Worm (Caenorhabditis elegans) whole organism, late embryonic: ENCODE results near the gene vps-35.
A peak's percentile ranks its signal among the peaks of the same experiment; 100 is the strongest.

Experiments used
- C08G9.2 ChIP-seq: sonication (generic microtip); optimal IDR thresholded peaks from 2 replicates; lab custom pipeline; 2016; ENCODE audit warnings: mild to moderate bottlenecking, missing genetic modification characterization, moderate library complexity, missing compliant biosample characterization
- C38D4.7 ChIP-seq: fragments of 200-800 bp; sonication (Bioruptor generic); optimal IDR thresholded peaks from 2 replicates; lab custom pipeline; 2018; ENCODE audit warnings: mild to moderate bottlenecking, missing genetic modification characterization, moderate library complexity, missing compliant biosample characterization
- K02D7.2 ChIP-seq: sonication (generic microtip); optimal IDR thresholded peaks from 2 replicates; lab custom pipeline; 2017; ENCODE audit warnings: mild to moderate bottlenecking, missing genetic modification characterization, missing compliant biosample characterization
- ama-1 ChIP-seq: fragments of 150-350 bp; optimal IDR thresholded peaks from 2 replicates; lab custom pipeline; 2014
- ceh-14 ChIP-seq: sonication (generic microtip); optimal IDR thresholded peaks from 2 replicates; lab custom pipeline; 2016; ENCODE audit warnings: missing genotype, missing genetic modification characterization, missing compliant biosample characterization
- ceh-18 ChIP-seq: sonication (generic microtip); optimal IDR thresholded peaks from 2 replicates; lab custom pipeline; 2016; ENCODE audit warnings: missing genetic modification characterization, missing compliant biosample characterization
- ceh-24 ChIP-seq: sonication (generic microtip); optimal IDR thresholded peaks from 2 replicates; lab custom pipeline; 2016; ENCODE audit warnings: mild to moderate bottlenecking, missing genetic modification characterization, missing compliant biosample characterization
- ceh-30 ChIP-seq: fragments of 150-350 bp; optimal IDR thresholded peaks from 2 replicates; lab custom pipeline; 2014; ENCODE audit warnings: missing biosample characterization, missing genetic modification characterization
- ceh-31 ChIP-seq: sonication (generic microtip); optimal IDR thresholded peaks from 2 replicates; lab custom pipeline; 2016; ENCODE audit warnings: missing genetic modification characterization, missing compliant biosample characterization
- ceh-45 ChIP-seq: fragments of 200-800 bp; sonication (Bioruptor generic); IDR thresholded peaks from 2 replicates; pipeline ENCODE4 v1.3.6; 2022; ENCODE audit warnings: missing genetic modification reagents, missing genetic modification characterization, missing compliant biosample characterization
- ceh-48 ChIP-seq: sonication (generic microtip); optimal IDR thresholded peaks from 2 replicates; lab custom pipeline; 2016; ENCODE audit warnings: missing genetic modification characterization, inconsistent platforms, missing compliant biosample characterization
- ceh-6 ChIP-seq: fragments of 200-800 bp; sonication (Bioruptor generic); optimal IDR thresholded peaks from 2 replicates; lab custom pipeline; 2018; ENCODE audit warnings: mild to moderate bottlenecking, missing genetic modification characterization, missing compliant biosample characterization
- ceh-9 ChIP-seq: sonication (generic microtip); optimal IDR thresholded peaks from 2 replicates; lab custom pipeline; 2016; ENCODE audit warnings: mild to moderate bottlenecking, missing genetic modification characterization, inconsistent platforms, missing compliant biosample characterization
- dve-1 ChIP-seq: sonication (generic microtip); optimal IDR thresholded peaks from 2 replicates; lab custom pipeline; 2017; ENCODE audit warnings: antibody characterized with exemption, mild to moderate bottlenecking, missing genetic modification characterization, missing compliant biosample characterization
- elt-2 ChIP-seq: sonication (generic microtip); optimal IDR thresholded peaks from 2 replicates; lab custom pipeline; 2016; ENCODE audit warnings: missing genetic modification reagents, missing genetic modification characterization, missing compliant biosample characterization
- fkh-10 ChIP-seq: fragments of 150-350 bp; optimal IDR thresholded peaks from 2 replicates; lab custom pipeline; 2014; ENCODE audit warnings: missing biosample characterization, missing genetic modification reagents, missing genetic modification characterization
- fkh-6 ChIP-seq: sonication (generic microtip); optimal IDR thresholded peaks from 2 replicates; lab custom pipeline; 2016; ENCODE audit warnings: missing genetic modification characterization, missing compliant biosample characterization
- hlh-15 ChIP-seq: sonication (generic microtip); optimal IDR thresholded peaks from 2 replicates; lab custom pipeline; 2016; ENCODE audit warnings: missing genetic modification characterization, missing compliant biosample characterization
- hlh-30 ChIP-seq: sonication (generic microtip); optimal IDR thresholded peaks from 2 replicates; lab custom pipeline; 2017; ENCODE audit warnings: antibody characterized with exemption, missing genetic modification characterization, missing compliant biosample characterization; ENCODE audit not compliant: insufficient read depth
- nfya-1 ChIP-seq: sonication (generic microtip); optimal IDR thresholded peaks from 2 replicates; lab custom pipeline; 2017; ENCODE audit warnings: missing genetic modification characterization, mild to moderate bottlenecking, missing compliant biosample characterization, antibody characterized with exemption, moderate library complexity
- nhr-11 ChIP-seq: fragments of 150-350 bp; optimal IDR thresholded peaks from 2 replicates; lab custom pipeline; 2014; ENCODE audit warnings: missing biosample characterization, missing genetic modification characterization
- pag-3 ChIP-seq: sonication (generic microtip); optimal IDR thresholded peaks from 2 replicates; lab custom pipeline; 2016; ENCODE audit warnings: missing compliant biosample characterization, missing genetic modification characterization, borderline replicate concordance
- pat-9 ChIP-seq: fragments of 200-800 bp; sonication (Bioruptor generic); optimal IDR thresholded peaks from 2 replicates; lab custom pipeline; 2018; ENCODE audit warnings: mild to moderate bottlenecking, missing genetic modification characterization, moderate library complexity, missing compliant biosample characterization
- pha-4 ChIP-seq: fragments of 150-350 bp; optimal IDR thresholded peaks from 2 replicates; lab custom pipeline; 2018; ENCODE audit warnings: missing biosample characterization, missing genetic modification reagents, missing genetic modification characterization
- pqm-1 ChIP-seq: sonication (generic microtip); optimal IDR thresholded peaks from 2 replicates; lab custom pipeline; 2016; ENCODE audit warnings: missing genetic modification characterization, missing compliant biosample characterization
- pros-1 ChIP-seq: fragments of 150-350 bp; optimal IDR thresholded peaks from 2 replicates; lab custom pipeline; 2014; ENCODE audit warnings: missing biosample characterization, missing genetic modification reagents, missing genetic modification characterization
- ref-2 ChIP-seq: sonication (generic microtip); optimal IDR thresholded peaks from 2 replicates; lab custom pipeline; 2016; ENCODE audit warnings: missing genetic modification characterization, missing compliant biosample characterization
- sox-4 ChIP-seq: sonication (generic microtip); optimal IDR thresholded peaks from 2 replicates; lab custom pipeline; 2017; ENCODE audit warnings: mild to moderate bottlenecking, missing genetic modification characterization, inconsistent platforms, missing compliant biosample characterization
- tbx-2 ChIP-seq: sonication (generic microtip); optimal IDR thresholded peaks from 2 replicates; lab custom pipeline; 2016; ENCODE audit warnings: missing genetic modification characterization, missing compliant biosample characterization
- ttx-3 ChIP-seq: sonication (generic microtip); optimal IDR thresholded peaks from 2 replicates; lab custom pipeline; 2016; ENCODE audit warnings: missing genetic modification reagents, missing genetic modification characterization, missing compliant biosample characterization
- unc-3 ChIP-seq, 2 experiments: fragments of 200-800 bp in 1 of 2; sonication (Bioruptor generic) in 1 of 2; sonication (generic microtip) in 1 of 2; conservative IDR thresholded peaks in 1 of 2; optimal IDR thresholded peaks in 1 of 2; 2 replicates each; pipeline versions ENCODE4 v1.3.6 to Lab custom; 2016 to 2022; ENCODE audit warnings: missing compliant biosample characterization in 2 of 2, missing genetic modification characterization in 2 of 2, missing genetic modification reagents in 1 of 2
- zip-5 ChIP-seq: sonication (generic microtip); optimal IDR thresholded peaks from 2 replicates; lab custom pipeline; 2016; ENCODE audit warnings: missing genetic modification characterization, missing compliant biosample characterization

vps-35 gene

ce11 chrII:5918149-5918697 is 10.6 kb downstream of the vps-35 start, which contains the start of gene ptp-2 (continued):
- TF ChIP-seq ceh-18 (no peak), hlh-30 (tag; lab: Kevin White, UChicago) (peak; percentile 41), sox-4 (tag; lab: Kevin White, UChicago) (no peak), pat-9 (tag; lab: Kevin White, UChicago) (no peak), nhr-11 (no peak), ttx-3 (no peak), dve-1 (tag; lab: Kevin White, UChicago) (no peak), ceh-6 (GFP tag; lab: Kevin White, UChicago) (no peak), C08G9.2 (tag; lab: Kevin White, UChicago) (no peak), pros-1 (tag; lab: Kevin White, UChicago) (no peak), unc-3 (GFP tag; conservative IDR thresholded peaks at IDR 0.05; lab: Robert Waterston, UW) (0 out of 2 replicates have a peak, but pooled peaks have one; percentile 8), unc-3 (tag; optimal IDR thresholded peaks at IDR 0.05; lab: Kevin White, UChicago) (no peak), pqm-1 (tag; lab: Kevin White, UChicago) (no peak), pha-4 (no peak), fkh-6 (no peak), ceh-30 (no peak)

DNA sequence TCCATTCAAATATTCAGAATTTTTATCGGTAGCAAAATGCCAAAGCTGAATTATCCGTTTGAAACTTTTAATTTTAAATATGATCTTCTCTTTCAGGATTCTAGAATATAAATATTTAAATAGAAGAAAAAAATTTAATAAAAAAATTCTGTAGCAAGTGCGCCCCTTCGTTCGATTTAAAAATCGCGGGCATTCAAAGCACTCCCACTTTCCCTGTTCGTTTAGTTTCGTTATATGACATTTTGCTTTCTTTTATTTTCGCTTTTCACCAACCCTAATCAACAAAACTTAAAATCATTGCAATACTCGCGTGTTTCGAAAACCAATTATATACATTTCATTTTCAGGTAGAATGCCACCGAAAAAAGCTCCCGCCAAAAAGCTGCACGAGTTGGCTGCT is 14.0 kb downstream of the vps-35 start, which contains the start of gene vrk-1:
TSS of gene vrk-1 (plus strand) at position 348 of the 400 bp plus-strand sequence.
- TF ChIP-seq ceh-14 (tag; lab: Kevin White, UChicago) (no peak), ceh-30 (no peak), hlh-15 (tag; lab: Kevin White, UChicago) (no peak), ceh-45 (GFP tag; lab: Robert Waterston, UW) (no peak), fkh-6 (no peak), sox-4 (tag; lab: Kevin White, UChicago) (no peak), fkh-10 (GFP tag; lab: Kevin White, UChicago) (no peak), hlh-30 (tag; lab: Kevin White, UChicago) (no peak), ceh-9 (tag; lab: Kevin White, UChicago) (no peak), nfya-1 (no peak)

DNA sequence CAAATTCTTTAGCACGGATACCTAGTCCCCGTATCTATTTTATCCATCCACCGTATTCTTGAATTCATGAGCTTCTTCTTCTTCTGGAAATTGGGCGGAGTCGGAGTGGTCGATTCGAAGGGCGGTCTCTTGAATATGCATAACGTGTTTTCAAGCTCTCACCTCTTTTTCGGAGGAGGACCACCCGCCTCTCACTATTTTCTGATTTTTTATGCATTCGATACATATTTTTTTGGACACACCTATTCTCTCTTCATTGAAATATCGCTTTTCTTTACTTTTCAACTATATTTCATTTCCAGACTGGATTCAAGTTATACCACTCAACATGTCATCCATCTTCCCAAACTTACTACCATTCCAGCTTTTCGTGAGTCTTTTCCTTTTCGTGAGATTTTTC is 20.9 kb downstream of the vps-35 start, which contains the start of gene egl-44:
TSS of gene egl-44 (plus strand) at position 301 of the 400 bp plus-strand sequence.
- TF ChIP-seq zip-5 (tag; lab: Kevin White, UChicago) (no peak), pag-3 (tag; lab: Kevin White, UChicago) (no peak), K02D7.2 (tag; lab: Kevin White, UChicago) (no peak), ama-1 (lab: Kevin White, UChicago) (no peak), C38D4.7 (GFP tag; lab: Kevin White, UChicago) (no peak)
- TF ChIP-seq, all 69 proteins: peak for 0

ce11 chrII:5930095-5930653 is 22.6 kb downstream of the vps-35 start:
- TF ChIP-seq tbx-2 (no peak), elt-2 (tag; lab: Kevin White, UChicago) (peak; percentile 39)

DNA sequence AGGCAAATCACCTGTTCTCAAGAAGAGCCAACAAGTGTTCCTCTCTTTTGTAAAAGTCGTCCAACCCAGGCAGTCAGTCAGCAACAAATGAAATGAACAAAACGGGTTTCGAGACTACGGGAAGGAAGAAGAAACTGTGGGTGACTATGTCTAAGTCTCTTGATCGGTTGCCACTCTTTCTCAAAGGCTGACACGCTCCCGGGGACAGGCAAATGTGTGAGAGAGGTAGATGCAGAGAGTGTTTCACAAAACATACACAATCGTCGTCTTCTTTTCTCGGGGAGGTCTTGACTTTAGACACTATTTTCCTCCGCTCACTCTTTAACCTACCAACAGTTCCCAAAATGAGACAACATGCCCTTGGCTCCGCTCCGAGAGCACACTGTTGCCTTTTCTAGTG is 23.5 kb downstream of the vps-35 start:
- no peak for TF ChIP-seq pqm-1 (tag; lab: Kevin White, UChicago)
- TF ChIP-seq ceh-48 (tag; lab: Kevin White, UChicago) = no peak
- no peak for TF ChIP-seq hlh-15 (tag; lab: Kevin White, UChicago)
- no peak for TF ChIP-seq ceh-31 (tag; lab: Kevin White, UChicago)
- peak; percentile 45 for TF ChIP-seq ref-2
- TF ChIP-seq ceh-24 = no peak
